Worm (Caenorhabditis elegans) whole organism, L4/young adult: ENCODE results near the gene F12F6.7.
A peak's percentile ranks its signal among the peaks of the same experiment; 100 is the strongest.

Experiments
- W03F9.2 ChIP-seq: fragments of 150-350 bp; optimal IDR thresholded peaks from 2 replicates; lab custom pipeline; 2014; ENCODE audit warnings: missing biosample characterization, missing genetic modification characterization
- dao-5 ChIP-seq: sonication (generic microtip); optimal IDR thresholded peaks from 2 replicates; lab custom pipeline; 2016; ENCODE audit warnings: missing genotype, missing genetic modification characterization, moderate library complexity, missing compliant biosample characterization
- him-1 ChIP-seq: sonication (generic microtip); optimal IDR thresholded peaks from 2 replicates; lab custom pipeline; 2016; ENCODE audit warnings: missing genotype, missing genetic modification reagents, missing genetic modification characterization, missing compliant biosample characterization

Gene F12F6.7

ce11 chrIV:11584853-11585252, 23.2 kb upstream of the F12F6.7 start:
- TF ChIP-seq dao-5: no peak
- TF ChIP-seq W03F9.2 (tag; lab: Kevin White, UChicago): no peak
- no peak for TF ChIP-seq him-1 (tag; lab: Kevin White, UChicago)

DNA sequence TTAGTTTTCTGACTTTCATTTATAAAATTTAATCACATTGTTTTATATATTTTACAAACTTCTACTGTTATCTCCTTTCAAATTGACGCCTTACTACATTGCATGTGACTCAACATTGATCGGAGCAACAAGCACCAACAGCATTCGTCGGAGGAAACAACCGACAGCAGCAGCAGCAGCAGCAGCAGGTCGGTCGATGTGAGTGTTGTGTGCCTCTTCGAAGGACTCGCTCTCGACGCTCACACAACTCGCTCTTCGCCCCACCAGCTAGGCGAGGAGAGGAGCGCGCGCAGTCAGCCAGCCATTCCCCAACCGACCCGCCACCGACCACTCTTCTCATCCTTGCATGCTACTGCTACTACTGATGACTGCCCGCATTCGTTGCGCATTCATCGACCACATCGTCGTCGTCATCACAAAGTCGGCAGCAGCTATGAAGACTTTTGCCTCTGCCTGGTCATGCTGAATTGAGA, 22.3 kb upstream of the F12F6.7 start, which contains the start of gene F12F6.1:
F12F6.1 (plus strand) TSS at position 51 of the 473 bp plus-strand sequence.
- TF ChIP-seq dao-5 (no peak), W03F9.2 (tag; lab: Kevin White, UChicago) (no peak), him-1 (tag; lab: Kevin White, UChicago) (no peak)

DNA sequence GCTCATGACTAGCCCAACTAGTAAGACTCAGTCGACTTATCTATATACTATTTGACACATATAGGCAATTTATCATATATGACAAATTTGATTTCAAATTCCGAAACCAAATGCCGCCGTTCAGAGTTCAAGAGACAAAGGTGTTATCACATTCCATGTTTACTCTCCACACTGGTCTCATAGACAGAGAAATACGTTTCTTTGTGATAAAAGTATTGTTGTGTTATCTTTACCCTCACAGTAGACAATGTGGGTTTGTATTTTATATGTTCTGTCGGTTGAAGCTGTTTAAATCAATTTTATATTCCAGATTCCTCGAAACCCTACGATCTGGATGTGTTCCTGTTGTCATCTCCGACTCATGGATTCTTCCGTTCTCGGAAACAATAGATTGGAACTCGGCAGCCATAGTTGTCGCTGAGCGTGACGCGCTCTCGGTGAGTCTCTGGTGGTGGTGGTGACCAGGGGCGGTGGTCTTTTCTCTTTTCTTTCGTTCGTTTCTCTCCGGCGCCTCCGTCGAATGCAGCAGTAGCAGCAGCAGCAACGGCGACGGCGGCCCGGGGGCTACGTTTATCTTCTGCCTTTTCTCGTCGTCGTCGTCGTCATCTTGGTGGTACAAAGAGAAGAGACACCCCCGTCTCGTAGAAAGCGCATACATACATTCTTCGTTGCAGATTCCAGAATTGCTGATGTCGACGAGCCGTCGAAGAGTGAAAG, 21.0 kb upstream of the F12F6.7 start:
- TF ChIP-seq dao-5 (no peak), W03F9.2 (tag; lab: Kevin White, UChicago) (no peak), him-1 (tag; lab: Kevin White, UChicago) (no peak)

DNA sequence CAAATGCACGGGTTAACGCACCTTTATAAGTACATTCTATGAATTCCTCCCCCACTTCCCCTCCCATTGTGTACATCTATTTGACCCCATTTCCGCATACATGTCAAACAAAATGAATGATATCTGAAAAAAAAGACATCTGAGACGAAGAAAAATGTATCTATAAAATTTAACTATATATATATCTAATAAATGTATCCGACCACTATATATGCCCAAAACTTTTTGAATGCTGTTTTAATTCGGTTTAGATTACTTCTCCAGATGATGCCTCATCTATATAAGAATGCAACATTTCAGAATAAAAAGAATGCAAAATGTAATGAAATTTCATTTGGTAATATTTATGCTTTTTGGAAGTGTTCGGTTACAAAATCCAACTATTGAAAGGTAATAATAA, 16.9 kb upstream of the F12F6.7 start, which contains the start of gene rib-1:
rib-1 (plus strand) TSS at position 301 of the 400 bp plus-strand sequence.
- TF ChIP-seq dao-5 (no peak), W03F9.2 (tag; lab: Kevin White, UChicago) (no peak), him-1 (tag; lab: Kevin White, UChicago) (no peak)

DNA sequence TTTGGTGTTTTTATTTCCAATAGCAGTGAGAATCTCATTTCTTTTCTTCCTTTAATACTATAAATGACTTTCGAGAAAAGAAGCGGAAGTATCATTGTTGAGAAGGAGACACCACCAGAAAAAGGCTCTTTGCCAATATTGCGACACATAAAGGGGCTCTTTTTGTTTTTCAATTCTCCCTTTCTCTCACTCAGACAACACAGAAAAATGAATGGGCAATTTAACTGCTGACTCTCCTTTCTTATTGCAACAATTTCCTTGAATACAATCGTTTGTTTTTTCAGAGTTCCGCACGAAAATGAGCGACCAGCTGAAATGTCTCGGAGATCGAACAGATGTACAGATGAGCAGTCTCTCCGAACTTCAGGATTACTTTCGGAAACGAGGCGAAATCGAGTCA, 12.7 kb upstream of the F12F6.7 start:
- TF ChIP-seq W03F9.2 (tag; lab: Kevin White, UChicago) (no peak), him-1 (tag; lab: Kevin White, UChicago) (no peak), dao-5 (no peak)

DNA sequence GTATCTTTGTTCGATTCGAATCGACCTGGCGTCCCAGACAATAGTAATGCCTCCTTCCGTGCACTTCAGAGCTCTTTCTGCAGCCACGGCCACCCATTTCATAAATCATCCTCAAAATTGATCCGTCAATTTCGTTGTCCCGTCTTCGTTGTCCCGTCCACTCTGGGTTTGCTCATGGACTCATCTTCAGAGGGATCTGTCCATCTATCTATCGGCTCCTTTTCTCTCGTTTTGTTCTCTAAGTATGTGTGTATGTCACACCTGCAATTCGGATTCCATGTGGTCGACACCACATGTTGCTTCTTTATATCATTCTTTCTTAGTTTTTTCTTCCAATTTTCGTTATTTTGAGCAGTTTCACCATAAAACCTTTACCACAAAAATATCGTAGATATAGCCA, 10.9 kb upstream of the F12F6.7 start:
- TF ChIP-seq dao-5: no peak
- TF ChIP-seq him-1 (tag; lab: Kevin White, UChicago): no peak
- no peak for TF ChIP-seq W03F9.2 (tag; lab: Kevin White, UChicago)

- TF ChIP-seq W03F9.2 (tag; lab: Kevin White, UChicago): no peak
- TF ChIP-seq him-1 (tag; lab: Kevin White, UChicago): no peak
- no peak for TF ChIP-seq dao-5
These were observed 9.8 kb upstream of the F12F6.7 start for ce11 chrIV:11571374-11571839.

- TF ChIP-seq him-1 (tag; lab: Kevin White, UChicago) (no peak), dao-5 (no peak), W03F9.2 (tag; lab: Kevin White, UChicago) (no peak)
These were observed 8.6 kb upstream of the F12F6.7 start, which contains the start of gene srgp-1 for ce11 chrIV:11570200-11570599. Gene srgp-1, plus strand, starts transcription at chrIV:11570500.

ce11 chrIV:11569795-11570194, 8.2 kb upstream of the F12F6.7 start:
- TF ChIP-seq him-1 (tag; lab: Kevin White, UChicago): no peak
- TF ChIP-seq dao-5: no peak
- no peak for TF ChIP-seq W03F9.2 (tag; lab: Kevin White, UChicago)

DNA sequence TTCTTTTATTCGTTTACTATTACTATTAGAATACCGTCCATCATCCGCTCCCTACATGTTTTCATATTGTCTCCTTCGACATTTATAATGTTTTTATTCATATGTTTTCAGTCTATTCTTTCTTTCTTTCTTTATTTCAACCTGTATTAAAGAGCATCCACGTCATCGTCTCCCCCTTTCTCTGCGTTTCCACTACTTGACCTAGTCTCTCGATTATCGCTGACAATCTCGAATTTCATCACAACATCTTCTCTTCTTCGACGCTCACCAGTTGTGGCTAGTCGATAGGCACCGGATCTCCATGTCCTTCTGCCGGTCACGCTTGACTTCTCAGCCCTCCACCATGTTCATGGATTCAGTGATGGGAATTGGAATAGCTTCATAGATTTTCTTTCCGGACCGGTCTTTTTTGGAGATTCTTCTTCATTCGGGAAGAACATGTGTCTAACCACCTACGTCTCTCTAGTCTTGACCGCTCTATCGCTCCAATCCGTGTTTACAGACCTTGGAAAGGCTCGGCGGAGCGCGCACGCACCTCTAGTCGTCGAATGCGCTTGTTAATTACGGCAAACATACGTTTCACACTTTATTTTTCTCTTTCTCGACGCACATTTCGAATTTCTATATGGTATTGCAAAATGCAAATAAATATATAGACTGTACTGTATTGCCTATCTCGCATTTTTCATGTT, 6.8 kb upstream of the F12F6.7 start:
- TF ChIP-seq dao-5 (no peak), him-1 (tag; lab: Kevin White, UChicago) (no peak), W03F9.2 (tag; lab: Kevin White, UChicago) (no peak)

DNA sequence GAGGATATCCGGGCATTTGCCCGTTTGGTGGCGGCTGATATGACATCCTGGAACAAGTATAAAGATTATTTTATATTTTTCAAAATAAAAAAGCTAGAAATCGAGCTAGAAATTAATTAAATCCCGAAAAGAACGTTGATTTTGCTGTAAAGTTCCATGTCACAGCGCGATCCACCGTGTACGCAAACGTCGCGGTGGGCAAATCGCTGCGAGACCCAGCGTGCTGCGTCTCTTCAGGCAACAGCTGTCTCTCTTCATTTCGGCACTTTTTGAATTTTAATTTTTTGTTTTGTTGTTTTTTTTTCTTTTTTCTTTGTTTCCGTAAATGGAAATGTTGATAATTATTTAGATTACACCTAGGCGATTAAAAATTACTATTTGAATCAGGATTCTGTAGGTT, 4.5 kb upstream of the F12F6.7 start, which contains the start of gene sec-24.1:
sec-24.1 (minus strand) TSS at position 49 of the 400 bp plus-strand sequence.
- TF ChIP-seq dao-5: no peak
- TF ChIP-seq W03F9.2 (tag; lab: Kevin White, UChicago): peak; percentile 83
- TF ChIP-seq him-1 (tag; lab: Kevin White, UChicago): peak; percentile 65

DNA sequence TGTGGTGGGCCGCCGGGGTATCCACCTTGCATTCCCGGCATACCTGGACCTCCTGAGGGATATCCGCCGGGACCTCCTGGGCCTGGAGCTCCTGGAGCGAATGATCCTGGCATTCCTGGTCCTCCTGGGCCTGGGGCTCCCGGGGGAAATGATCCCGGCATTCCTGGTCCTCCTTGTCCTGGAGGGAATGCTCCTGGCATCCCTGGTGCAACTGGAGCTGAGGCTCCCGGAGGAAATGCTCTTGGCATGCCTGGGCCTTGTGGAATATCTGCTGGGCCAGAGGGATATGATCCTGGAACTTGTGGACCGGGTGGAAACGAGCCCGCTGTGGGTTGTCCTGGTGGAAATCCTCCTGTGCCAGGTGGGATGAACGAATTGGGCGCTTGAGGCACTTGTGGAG, 3.4 kb upstream of the F12F6.7 start:
- TF ChIP-seq dao-5 (no peak), W03F9.2 (tag; lab: Kevin White, UChicago) (no peak), him-1 (tag; lab: Kevin White, UChicago) (no peak)

DNA sequence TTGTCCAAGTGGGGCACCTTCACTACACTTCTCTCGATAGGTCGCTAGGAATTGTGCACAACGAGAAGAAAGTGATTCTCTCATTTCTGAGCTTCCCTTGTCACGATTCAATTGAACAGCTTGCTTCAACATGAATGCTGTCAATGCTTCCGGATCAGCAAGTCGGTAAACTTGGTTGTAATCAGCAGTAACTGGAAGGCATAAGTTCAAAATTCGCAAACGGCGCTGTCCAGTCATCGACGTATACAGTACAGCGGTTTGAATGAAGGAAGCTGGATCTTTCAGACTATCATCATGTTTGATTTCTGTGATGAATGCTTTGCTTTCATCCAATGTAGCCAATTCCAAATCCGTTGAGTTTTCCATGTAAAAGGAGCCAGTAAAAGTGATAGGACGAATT, 1.5 kb upstream of the F12F6.7 start:
- TF ChIP-seq dao-5 (no peak), W03F9.2 (tag; lab: Kevin White, UChicago) (no peak), him-1 (tag; lab: Kevin White, UChicago) (no peak)

ce11 chrIV:11551813-11552212, 9.8 kb downstream of the F12F6.7 start, which contains the start of gene col-128:
Gene col-128, minus strand, starts transcription at chrIV:11551960.
- TF ChIP-seq dao-5: no peak
